Fruit fly (Drosophila melanogaster) whole organism, embryonic: ENCODE measurements around the gene CG5731.

Experiments
- ATbp ChIP-seq: fragments of 200-800 bp; sonication (Bioruptor generic); optimal IDR thresholded peaks from 2 replicates; lab custom pipeline; 2017; ENCODE audit warnings: missing biosample characterization, mild to moderate bottlenecking, missing genetic modification characterization, missing genetic modification reagents
- Atf6 ChIP-seq: fragments of 200-800 bp; sonication (Bioruptor generic); IDR thresholded peaks from 2 replicates; pipeline ENCODE4 v1.3.6; 2022; ENCODE audit warnings: missing biosample characterization, missing genetic modification characterization
- CG10543 ChIP-seq: fragments of 200-800 bp; sonication (Bioruptor generic); optimal IDR thresholded peaks from 3 replicates; lab custom pipeline; 2017; ENCODE audit warnings: missing biosample characterization, mild to moderate bottlenecking, missing genetic modification characterization, moderate library complexity
- CG12236 ChIP-seq: fragments of 200-800 bp; sonication (Bioruptor generic); optimal IDR thresholded peaks from 2 replicates; lab custom pipeline; 2016; ENCODE audit warnings: missing biosample characterization, missing genetic modification characterization
- CG13123 ChIP-seq: fragments of 200-800 bp; sonication (Bioruptor generic); optimal IDR thresholded peaks from 2 replicates; lab custom pipeline; 2016; ENCODE audit warnings: missing biosample characterization, missing genetic modification characterization
- CG15514 ChIP-seq: fragments of 200-800 bp; sonication (Bioruptor generic); optimal IDR thresholded peaks from 3 replicates; lab custom pipeline; 2017; ENCODE audit warnings: missing biosample characterization, missing genetic modification characterization, mild to moderate bottlenecking, moderate library complexity, missing genetic modification reagents
- CG17328 ChIP-seq: fragments of 200-800 bp; sonication (Bioruptor generic); IDR thresholded peaks from 2 replicates; pipeline ENCODE4 v1.3.6; 2022; ENCODE audit warnings: missing biosample characterization, missing genetic modification characterization
- CG17612 ChIP-seq: fragments of 200-800 bp; sonication (Bioruptor generic); IDR thresholded peaks from 2 replicates; pipeline ENCODE4 v1.3.6; 2022; ENCODE audit warnings: missing biosample characterization, missing genetic modification characterization
- CG2120 ChIP-seq: fragments of 200-800 bp; sonication (Bioruptor generic); optimal IDR thresholded peaks from 3 replicates; lab custom pipeline; 2016; ENCODE audit warnings: missing biosample characterization, missing genetic modification characterization
- CG2678 ChIP-seq: fragments of 200-800 bp; sonication (Bioruptor generic); optimal IDR thresholded peaks from 3 replicates; lab custom pipeline; 2019; ENCODE audit warnings: missing biosample characterization, mild to moderate bottlenecking, missing genetic modification characterization, moderate library complexity
- CG32532 ChIP-seq: fragments of 200-800 bp; sonication (Bioruptor generic); IDR thresholded peaks from 2 replicates; pipeline ENCODE4 v1.3.6; 2022; ENCODE audit warnings: missing biosample characterization, missing genetic modification characterization
- CG34376 ChIP-seq: fragments of 200-800 bp; sonication (Bioruptor generic); optimal IDR thresholded peaks from 2 replicates; lab custom pipeline; 2018; ENCODE audit warnings: missing biosample characterization, mild to moderate bottlenecking, missing genetic modification characterization
- CG34422 ChIP-seq: fragments of 200-800 bp; sonication (Bioruptor generic); IDR thresholded peaks from 3 replicates; pipeline ENCODE4 v1.3.6; 2022; ENCODE audit warnings: missing biosample characterization, missing genetic modification characterization
- CG4282 ChIP-seq: fragments of 200-800 bp; sonication (Bioruptor generic); optimal IDR thresholded peaks from 2 replicates; lab custom pipeline; 2016; ENCODE audit warnings: missing biosample characterization, missing genetic modification characterization
- CG4360 ChIP-seq: fragments of 200-800 bp; sonication (Bioruptor generic); IDR thresholded peaks from 2 replicates; pipeline ENCODE4 v1.3.6; 2022; ENCODE audit warnings: missing biosample characterization, missing genetic modification characterization
- CG4707 ChIP-seq: fragments of 200-800 bp; sonication (Bioruptor generic); optimal IDR thresholded peaks from 2 replicates; lab custom pipeline; 2018; ENCODE audit warnings: missing biosample characterization, mild to moderate bottlenecking, missing genetic modification characterization, moderate library complexity
- CG5953 ChIP-seq: fragments of 200-800 bp; sonication (Bioruptor generic); IDR thresholded peaks from 2 replicates; pipeline ENCODE4 v1.3.6; 2022; ENCODE audit warnings: missing biosample characterization, missing genetic modification characterization
- CG8478 ChIP-seq: fragments of >200 bp; optimal IDR thresholded peaks from 2 replicates; lab custom pipeline; 2018
- Gsc ChIP-seq: fragments of 200-800 bp; sonication (Bioruptor generic); IDR thresholded peaks from 2 replicates; pipeline ENCODE4 v1.3.6; 2022; ENCODE audit warnings: missing biosample characterization, missing genetic modification characterization
- HLH4C ChIP-seq: fragments of 200-800 bp; sonication (Bioruptor generic); IDR thresholded peaks from 3 replicates; pipeline ENCODE4 v1.3.6; 2022; ENCODE audit warnings: missing biosample characterization, missing genetic modification characterization; ENCODE audit not compliant: partially characterized antibody
- Hey ChIP-seq: fragments of 200-800 bp; sonication (Bioruptor generic); optimal IDR thresholded peaks from 3 replicates; lab custom pipeline; 2018; ENCODE audit warnings: missing biosample characterization, mild to moderate bottlenecking, missing genetic modification characterization
- HmgZ ChIP-seq: fragments of 200-800 bp; sonication (Bioruptor generic); optimal IDR thresholded peaks from 2 replicates; lab custom pipeline; 2018; ENCODE audit warnings: missing biosample characterization, mild to moderate bottlenecking, missing genetic modification characterization
- Jarid2 ChIP-seq: fragments of 200-800 bp; sonication (Bioruptor generic); optimal IDR thresholded peaks from 3 replicates; lab custom pipeline; 2017; ENCODE audit warnings: mild to moderate bottlenecking, missing biosample characterization, missing genetic modification reagents, missing genetic modification characterization
- MBD-R2 ChIP-seq: fragments of 200-800 bp; sonication (Bioruptor generic); IDR thresholded peaks from 2 replicates; pipeline ENCODE4 v1.3.6; 2022; ENCODE audit warnings: missing biosample characterization, missing genetic modification characterization
- MESR4 ChIP-seq: fragments of 200-800 bp; sonication (Bioruptor generic); optimal IDR thresholded peaks from 2 replicates; lab custom pipeline; 2018; ENCODE audit warnings: missing biosample characterization, mild to moderate bottlenecking, missing genetic modification characterization, moderate library complexity
- Mad ChIP-seq: fragments of 200-800 bp; sonication (Bioruptor generic); optimal IDR thresholded peaks from 2 replicates; lab custom pipeline; 2016; ENCODE audit warnings: missing biosample characterization, missing genetic modification characterization
- Rfx ChIP-seq: fragments of 200-800 bp; sonication (Bioruptor generic); IDR thresholded peaks from 2 replicates; pipeline ENCODE4 v1.3.6; 2022; ENCODE audit warnings: missing biosample characterization, missing genetic modification characterization
- Scr ChIP-seq: fragments of 200-800 bp; sonication (Bioruptor generic); IDR thresholded peaks from 2 replicates; pipeline ENCODE4 v1.3.6; 2022; ENCODE audit warnings: missing biosample characterization, missing genetic modification characterization; ENCODE audit not compliant: partially characterized antibody
- Sin3A ChIP-seq: fragments of >200 bp; optimal IDR thresholded peaks from 2 replicates; lab custom pipeline; 2018
- amos ChIP-seq: fragments of 200-800 bp; sonication (Bioruptor generic); IDR thresholded peaks from 2 replicates; pipeline ENCODE4 v1.3.6; 2022; ENCODE audit warnings: missing biosample characterization, missing genetic modification characterization; ENCODE audit not compliant: partially characterized antibody
- bigmax ChIP-seq: fragments of 200-800 bp; sonication (Bioruptor generic); optimal IDR thresholded peaks from 2 replicates; lab custom pipeline; 2018; ENCODE audit warnings: missing biosample characterization, mild to moderate bottlenecking, missing genetic modification characterization
- chinmo ChIP-seq: fragments of 200-800 bp; sonication (Bioruptor generic); IDR thresholded peaks from 4 replicates; pipeline ENCODE4 v1.3.6; 2022; ENCODE audit warnings: missing biosample characterization, missing genetic modification characterization; ENCODE audit not compliant: partially characterized antibody
- chm ChIP-seq: fragments of 200-800 bp; sonication (Bioruptor generic); IDR thresholded peaks from 2 replicates; pipeline ENCODE4 v1.3.6; 2022; ENCODE audit warnings: missing biosample characterization, missing genetic modification characterization
- ci ChIP-seq: fragments of 200-800 bp; sonication (Bioruptor generic); IDR thresholded peaks from 3 replicates; pipeline ENCODE4 v1.3.6; 2022; ENCODE audit warnings: missing biosample characterization, missing genetic modification characterization
- emc ChIP-seq: fragments of 200-800 bp; sonication (Bioruptor generic); optimal IDR thresholded peaks from 2 replicates; lab custom pipeline; 2016; ENCODE audit warnings: missing biosample characterization, missing genetic modification characterization
- gem ChIP-seq: fragments of 200-800 bp; sonication (Bioruptor generic); optimal IDR thresholded peaks from 2 replicates; lab custom pipeline; 2019; ENCODE audit warnings: missing biosample characterization, mild to moderate bottlenecking, missing genetic modification characterization, moderate library complexity
- gsb ChIP-seq: fragments of 200-800 bp; sonication (Bioruptor generic); IDR thresholded peaks from 2 replicates; pipeline ENCODE4 v1.3.6; 2022; ENCODE audit warnings: missing biosample characterization, missing genetic modification characterization
- gsb-n ChIP-seq: fragments of 200-800 bp; sonication (Bioruptor generic); optimal IDR thresholded peaks from 3 replicates; lab custom pipeline; 2018; ENCODE audit warnings: missing biosample characterization, mild to moderate bottlenecking, missing genetic modification characterization
- hb ChIP-seq: fragments of 200-800 bp; sonication (Bioruptor generic); IDR thresholded peaks from 3 replicates; pipeline ENCODE4 v1.3.6; 2022; ENCODE audit warnings: missing biosample characterization, missing genetic modification characterization; ENCODE audit not compliant: partially characterized antibody
- hbn ChIP-seq: fragments of 200-800 bp; sonication (Bioruptor generic); IDR thresholded peaks from 2 replicates; pipeline ENCODE4 v1.3.6; 2022; ENCODE audit warnings: missing biosample characterization, missing genetic modification characterization; ENCODE audit not compliant: partially characterized antibody
- knrl ChIP-seq: fragments of 200-800 bp; sonication (Bioruptor generic); IDR thresholded peaks from 3 replicates; pipeline ENCODE4 v1.3.6; 2022; ENCODE audit warnings: missing biosample characterization, missing genetic modification characterization; ENCODE audit not compliant: partially characterized antibody
- maf-S ChIP-seq: fragments of 200-800 bp; sonication (Bioruptor generic); optimal IDR thresholded peaks from 2 replicates; lab custom pipeline; 2016; ENCODE audit warnings: missing biosample characterization, missing genetic modification characterization
- mld ChIP-seq: fragments of 200-800 bp; sonication (Bioruptor generic); IDR thresholded peaks from 3 replicates; pipeline ENCODE4 v1.3.6; 2022; ENCODE audit warnings: missing biosample characterization, missing genetic modification characterization; ENCODE audit not compliant: partially characterized antibody
- nom ChIP-seq: fragments of 200-800 bp; sonication (Bioruptor generic); optimal IDR thresholded peaks from 2 replicates; lab custom pipeline; 2017; ENCODE audit warnings: missing biosample characterization, missing genetic modification characterization, mild to moderate bottlenecking, moderate library complexity, missing genetic modification reagents
- org-1 ChIP-seq: fragments of 200-800 bp; sonication (Bioruptor generic); optimal IDR thresholded peaks from 2 replicates; lab custom pipeline; 2017; ENCODE audit warnings: missing biosample characterization, missing genetic modification characterization
- peb ChIP-seq: fragments of 200-800 bp; sonication (Bioruptor generic); IDR thresholded peaks from 2 replicates; pipeline ENCODE4 v1.3.6; 2022; ENCODE audit warnings: missing biosample characterization, missing genetic modification characterization
- pho ChIP-seq: fragments of 200-800 bp; sonication (Bioruptor generic); optimal IDR thresholded peaks from 2 replicates; lab custom pipeline; 2016; ENCODE audit warnings: missing biosample characterization, missing genetic modification characterization
- psq ChIP-seq: fragments of 200-800 bp; sonication (Bioruptor generic); optimal IDR thresholded peaks from 2 replicates; lab custom pipeline; 2017; ENCODE audit warnings: missing biosample characterization, missing genetic modification characterization
- sens-2 ChIP-seq: fragments of 200-800 bp; sonication (Bioruptor generic); IDR thresholded peaks from 2 replicates; pipeline ENCODE4 v1.3.6; 2022; ENCODE audit warnings: missing biosample characterization, missing genetic modification characterization
- sna ChIP-seq: fragments of 200-800 bp; sonication (Bioruptor generic); IDR thresholded peaks from 2 replicates; pipeline ENCODE4 v1.3.6; 2022; ENCODE audit warnings: missing biosample characterization, missing genetic modification characterization; ENCODE audit not compliant: partially characterized antibody
- vnd ChIP-seq: fragments of 200-800 bp; sonication (Bioruptor generic); IDR thresholded peaks from 3 replicates; pipeline ENCODE4 v1.3.6; 2022; ENCODE audit warnings: missing biosample characterization, missing genetic modification characterization; ENCODE audit not compliant: partially characterized antibody

CG5731 gene

dm6 chr2L:10198911-10199310, 10.6 kb downstream of the CG5731 start, which contains the start of gene Sur:
Gene Sur, minus strand, starts transcription at chr2L:10199117.
- TF ChIP-seq CG4282 (GFP tag; lab: Kevin White, UChicago) (no peak), CG17328 (GFP tag; lab: Robert Waterston, UW) (no peak), hbn (GFP tag; lab: Robert Waterston, UW) (no peak), gem (tag; lab: Kevin White, UChicago) (no peak), HmgZ (tag; lab: Kevin White, UChicago) (no peak), HLH4C (GFP tag; lab: Robert Waterston, UW) (no peak), org-1 (GFP tag; lab: Kevin White, UChicago) (no peak), CG34376 (no peak), CG2678 (tag; lab: Kevin White, UChicago) (no peak), CG12236 (GFP tag; lab: Kevin White, UChicago) (no peak), CG17612 (GFP tag; lab: Robert Waterston, UW) (no peak), MBD-R2 (peak; percentile 27; the same call in 1 of the 2 replicates), knrl (GFP tag; lab: Robert Waterston, UW) (no peak), CG10543 (GFP tag; lab: Kevin White, UChicago) (peak; percentile 58), chinmo (GFP tag; lab: Robert Waterston, UW) (no peak), Mad (GFP tag; lab: Kevin White, UChicago) (no peak), CG4707 (no peak), nom (GFP tag; lab: Kevin White, UChicago) (no peak), gsb-n (tag; lab: Kevin White, UChicago) (no peak), CG2120 (GFP tag; lab: Kevin White, UChicago) (no peak), Rfx (GFP tag; lab: Robert Waterston, UW) (0 out of 2 replicates have a peak, but pooled peaks have one; percentile 9), MESR4 (GFP tag; lab: Kevin White, UChicago) (no peak), pho (GFP tag; lab: Kevin White, UChicago) (no peak), psq (GFP tag; lab: Kevin White, UChicago) (no peak), gsb (GFP tag; lab: Robert Waterston, UW) (no peak), ci (GFP tag; lab: Robert Waterston, UW) (peak; percentile 55; the same call in 1 of the 3 replicates), mld (GFP tag; lab: Robert Waterston, UW) (no peak), Atf6 (0 out of 2 replicates have a peak, but pooled peaks have one; percentile 10), CG15514 (GFP tag; lab: Kevin White, UChicago) (peak; percentile 6), sna (GFP tag; lab: Robert Waterston, UW) (no peak), CG34422 (GFP tag; lab: Robert Waterston, UW) (peak; percentile 50; the same call in 1 of the 3 replicates), CG4360 (0 out of 2 replicates have a peak, but pooled peaks have one; percentile 17), CG8478 (lab: Kevin White, UChicago) (no peak), Jarid2 (peak; percentile 60), emc (no peak), sens-2 (no peak), Gsc (GFP tag; lab: Robert Waterston, UW) (no peak), CG5953 (GFP tag; lab: Robert Waterston, UW) (no peak), hb (no peak), maf-S (GFP tag; lab: Kevin White, UChicago) (no peak), vnd (GFP tag; lab: Robert Waterston, UW) (no peak), bigmax (GFP tag; lab: Kevin White, UChicago) (no peak), Sin3A (lab: Kevin White, UChicago) (no peak), chm (GFP tag; lab: Robert Waterston, UW) (no peak), amos (GFP tag; lab: Robert Waterston, UW) (peak; percentile 30; the same call in 1 of the 2 replicates), Hey (no peak), Scr (GFP tag; lab: Robert Waterston, UW) (0 out of 2 replicates have a peak, but pooled peaks have one; percentile 18), CG13123 (GFP tag; lab: Kevin White, UChicago) (no peak), peb (no peak), CG32532 (GFP tag; lab: Robert Waterston, UW) (no peak), ATbp (no peak)
